Worm (Caenorhabditis elegans): ENCODE measurements around the gene gst-7.
A peak's percentile ranks its signal among the peaks of the same experiment; 100 is the strongest.
"Not testable (repeated sequence)": the region's sequence is repeated elsewhere in the genome, so short reads cannot be mapped to it uniquely, and the experiment has no call there.

gst-7 gene

DNA sequence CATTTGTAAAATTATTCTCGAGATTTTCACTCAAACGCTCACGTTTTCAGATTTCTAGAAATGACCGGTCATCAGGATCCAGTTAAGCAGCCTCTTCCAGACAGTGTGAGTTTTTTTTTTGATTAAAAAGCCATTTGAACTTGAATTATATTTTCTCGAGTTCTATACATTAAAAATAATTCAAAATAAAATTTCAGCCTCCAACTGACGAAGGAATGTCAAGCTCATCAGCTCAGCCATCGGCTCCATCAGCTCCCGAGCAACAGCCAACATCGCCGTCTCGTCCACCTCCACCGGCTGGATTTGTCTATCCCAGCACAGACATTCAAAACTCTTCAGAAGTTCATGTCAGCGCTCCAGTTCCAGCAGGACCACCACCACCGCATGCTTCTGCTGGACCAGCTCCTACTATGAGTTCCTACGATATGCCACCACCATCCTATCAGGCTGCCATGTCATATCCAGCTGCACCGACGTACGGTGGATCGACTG lies 23.9 kb upstream of the gst-7 start, which contains the start of gene F11G11.5 (continued):
- no peak for TF ChIP-seq ZK337.2 (GFP tag; IDR thresholded peaks at IDR 0.05)
- no peak for TF ChIP-seq pqm-1 (tag; optimal IDR thresholded peaks at IDR 0.05)
- no peak for TF ChIP-seq lir-3 (tag; optimal IDR thresholded peaks at IDR 0.05)
- TF ChIP-seq lin-13 (GFP tag; optimal IDR thresholded peaks at IDR 0.05) = no peak
- no peak for TF ChIP-seq F26F4.8 (GFP tag; conservative IDR thresholded peaks at IDR 0.05)
- TF ChIP-seq D1046.2 (GFP tag; IDR thresholded peaks at IDR 0.05) = 0 out of 2 replicates have a peak, but pooled peaks have one; percentile 48
- TF ChIP-seq daf-16 (GFP tag; optimal IDR thresholded peaks at IDR 0.05) = no peak
- peak; percentile 1 for TF ChIP-seq daf-16 (tag; optimal IDR thresholded peaks at IDR 0.05)
- no peak for TF ChIP-seq unc-39 (tag; optimal IDR thresholded peaks at IDR 0.05)
- no peak for TF ChIP-seq hif-1 (tag; optimal IDR thresholded peaks at IDR 0.05)
- no peak for TF ChIP-seq F37D6.2 (tag; optimal IDR thresholded peaks at IDR 0.05)
- no peak for TF ChIP-seq hmg-1.1 (GFP tag; IDR thresholded peaks at IDR 0.05)
- no peak for TF ChIP-seq ztf-7 (tag; optimal IDR thresholded peaks at IDR 0.05)
- TF ChIP-seq ctbp-1 (GFP tag; IDR thresholded peaks at IDR 0.05) = no peak
- no peak; the same call in 1 of the 2 replicates for TF ChIP-seq snpc-1.2 (GFP tag; IDR thresholded peaks at IDR 0.05)
- no peak for TF ChIP-seq lin-1 (GFP tag; IDR thresholded peaks at IDR 0.05)
- TF ChIP-seq mxl-2 (GFP tag; conservative IDR thresholded peaks at IDR 0.05) = no peak

DNA sequence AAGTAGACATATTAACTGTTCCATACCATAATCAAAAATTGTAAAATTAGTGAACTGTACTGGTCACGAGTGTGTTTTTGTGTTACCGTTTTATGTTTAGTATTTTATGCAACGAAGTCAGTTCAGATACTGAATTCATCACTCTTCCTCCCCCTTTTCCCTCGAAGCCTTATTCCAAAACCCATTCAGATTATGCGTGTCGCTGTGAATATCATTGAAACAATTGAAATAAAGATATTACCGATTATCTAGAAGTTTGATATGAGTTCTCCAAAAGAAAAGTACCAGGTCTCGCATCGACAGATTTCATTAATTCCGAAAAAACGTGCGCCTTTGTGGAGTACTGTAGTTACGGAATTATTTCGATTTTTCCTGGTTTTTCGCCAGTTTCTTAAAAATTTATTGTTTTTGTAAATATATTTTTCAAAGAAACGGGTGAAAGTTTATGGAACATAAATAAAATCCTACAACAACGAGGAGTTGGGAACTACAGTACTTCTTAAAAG lies 22.9 kb upstream of the gst-7 start:
- TF ChIP-seq nhr-11 (tag; optimal IDR thresholded peaks at IDR 0.05) = no peak
- peak; percentile 38 for TF ChIP-seq duxl-1 (tag; optimal IDR thresholded peaks at IDR 0.05; ENCODE audit: poor library complexity)
- no peak for TF ChIP-seq aly-2 (tag; optimal IDR thresholded peaks at IDR 0.05)
- TF ChIP-seq nhr-28 (tag; optimal IDR thresholded peaks at IDR 0.05) = no peak
- no peak for TF ChIP-seq lsy-2 (tag; optimal IDR thresholded peaks at IDR 0.05)
- no peak for TF ChIP-seq daf-16 (GFP tag; optimal IDR thresholded peaks at IDR 0.05)
- peak; percentile 1 for TF ChIP-seq daf-16 (tag; optimal IDR thresholded peaks at IDR 0.05)
- TF ChIP-seq dpl-1 (GFP tag; optimal IDR thresholded peaks at IDR 0.05) = peak; percentile 20
- no peak for TF ChIP-seq T26A8.4 (GFP tag; IDR thresholded peaks at IDR 0.05)
- TF ChIP-seq mdl-1 (tag; optimal IDR thresholded peaks at IDR 0.05) = no peak
- TF ChIP-seq ztf-11 (tag; optimal IDR thresholded peaks at IDR 0.05) = no peak
- no peak for TF ChIP-seq lir-3 (tag; optimal IDR thresholded peaks at IDR 0.05)
- TF ChIP-seq aha-1 (tag) = peak; percentile 95
- no peak for TF ChIP-seq Y105C5A.15 (GFP tag; IDR thresholded peaks at IDR 0.05)
- TF ChIP-seq saeg-2 (GFP tag; IDR thresholded peaks at IDR 0.05) = no peak
- peak; percentile 71 for TF ChIP-seq ama-1 (optimal IDR thresholded peaks at IDR 0.05)
- TF ChIP-seq mep-1 (tag; optimal IDR thresholded peaks at IDR 0.05) = no peak
- 0 out of 2 replicates have a peak, but pooled peaks have one; percentile 29 for TF ChIP-seq zfp-3 (GFP tag; conservative IDR thresholded peaks at IDR 0.05)
- no peak for TF ChIP-seq Y48G9A.11 (GFP tag; IDR thresholded peaks at IDR 0.05)
- TF ChIP-seq F26F4.8 (GFP tag; conservative IDR thresholded peaks at IDR 0.05) = no peak
- TF ChIP-seq hlh-11 (tag; optimal IDR thresholded peaks at IDR 0.05) = no peak
- no peak for TF ChIP-seq hmg-1.1 (GFP tag; IDR thresholded peaks at IDR 0.05)
- TF ChIP-seq unc-39 (tag; optimal IDR thresholded peaks at IDR 0.05) = no peak
- TF ChIP-seq tra-1 (GFP tag; IDR thresholded peaks at IDR 0.05) = no peak

DNA sequence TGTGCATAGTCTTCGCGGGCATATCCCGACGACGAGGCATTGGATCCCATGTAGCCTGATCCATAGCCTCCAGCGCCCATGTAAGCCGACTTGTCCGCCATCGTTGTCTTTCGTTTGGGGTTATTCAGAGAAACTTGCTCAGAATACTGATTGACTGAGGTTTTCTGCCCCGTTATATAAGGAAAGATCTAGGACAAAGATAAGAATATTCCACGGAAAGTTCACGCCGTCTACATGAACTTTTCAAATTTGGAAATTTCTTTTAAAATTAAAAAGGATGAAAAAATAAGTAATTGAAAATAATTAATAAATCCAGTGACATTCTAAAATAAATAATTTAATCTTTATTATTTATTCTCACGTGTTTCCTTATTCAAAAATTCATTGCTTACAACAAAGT lies 21.6 kb upstream of the gst-7 start, which contains the start of the genes nspd-5 and F11G11.4:
nspd-5 (minus strand) TSS at position 101 of the 400 bp plus-strand sequence.
F11G11.4 (plus strand) TSS at position 335 of the 400 bp plus-strand sequence.
- not testable (repeated sequence) for TF ChIP-seq zag-1 (tag; optimal IDR thresholded peaks at IDR 0.05); ceh-32 (tag; optimal IDR thresholded peaks at IDR 0.05; ENCODE audit: poor library complexity); zfp-2 (tag; optimal IDR thresholded peaks at IDR 0.05)

Measured in whole organism, L4 larva.